Worm (Caenorhabditis elegans): Measurements from ENCODE around the gene F41B5.1.

The F41B5.1 gene

ce11 chrV:2259750-2260149 lies 4.4 kb downstream of the F41B5.1 start, which contains the start of gene nhr-182 (continued):
- no peak for TF ChIP-seq zip-4 (GFP tag; optimal IDR thresholded peaks at IDR 0.05)
- TF ChIP-seq ceh-82 (tag; optimal IDR thresholded peaks at IDR 0.05): no peak
- TF ChIP-seq grh-1 (GFP tag; IDR thresholded peaks at IDR 0.05): no peak
- TF ChIP-seq jun-1 (tag; optimal IDR thresholded peaks at IDR 0.05): no peak
- no peak for TF ChIP-seq hlh-17 (GFP tag; optimal IDR thresholded peaks at IDR 0.05; ENCODE audit: borderline replicate concordance)
- TF ChIP-seq sox-4 (tag; optimal IDR thresholded peaks at IDR 0.05): no peak
- TF ChIP-seq elt-3 (tag; optimal IDR thresholded peaks at IDR 0.05): peak in 1 of 6 experiments; percentile 6
- no peak for TF ChIP-seq aha-1 (tag; optimal IDR thresholded peaks at IDR 0.05)
- no peak for TF ChIP-seq nhr-76 (tag; optimal IDR thresholded peaks at IDR 0.05)
- TF ChIP-seq nhr-47 (tag; optimal IDR thresholded peaks at IDR 0.05): no peak
- no peak for TF ChIP-seq ces-1 (GFP tag; optimal IDR thresholded peaks at IDR 0.05)
- no peak for TF ChIP-seq ets-5 (GFP tag; IDR thresholded peaks at IDR 0.05)
- no peak for TF ChIP-seq hlh-4 (tag; optimal IDR thresholded peaks at IDR 0.05)
- no peak for TF ChIP-seq nhr-12 (tag; optimal IDR thresholded peaks at IDR 0.05)
- TF ChIP-seq dpl-1 (GFP tag; optimal IDR thresholded peaks at IDR 0.05): peak in 1 of 3 experiments; percentile 20
- TF ChIP-seq tlp-1 (tag; optimal IDR thresholded peaks at IDR 0.05): no peak
- TF ChIP-seq mdl-1 (tag; optimal IDR thresholded peaks at IDR 0.05): no peak
- TF ChIP-seq blmp-1 (tag; optimal IDR thresholded peaks at IDR 0.05): peak; percentile 61
- no peak for TF ChIP-seq sptf-1 (tag; optimal IDR thresholded peaks at IDR 0.05)

ce11 chrV:2260660-2261059 lies 5.3 kb downstream of the F41B5.1 start, which contains the start of gene F41B5.12:
TSS of gene F41B5.12 (plus strand) at chrV:2260960.
- no peak for TF ChIP-seq xbp-1 (tag; optimal IDR thresholded peaks at IDR 0.05)
- TF ChIP-seq Y116A8C.19 (tag; optimal IDR thresholded peaks at IDR 0.05; ENCODE audit: borderline replicate concordance): no peak
- TF ChIP-seq ztf-11 (tag; optimal IDR thresholded peaks at IDR 0.05): no peak
- TF ChIP-seq skn-1 (tag; optimal IDR thresholded peaks at IDR 0.05): no peak
- no peak for TF ChIP-seq blmp-1 (tag; optimal IDR thresholded peaks at IDR 0.05)
- no peak for TF ChIP-seq jun-1 (tag; optimal IDR thresholded peaks at IDR 0.05)
- no peak for TF ChIP-seq hpl-2 (GFP tag; optimal IDR thresholded peaks at IDR 0.05)
- TF ChIP-seq alr-1 (tag; optimal IDR thresholded peaks at IDR 0.05; ENCODE audit: borderline replicate concordance): no peak
- no peak for TF ChIP-seq nhr-90 (tag; optimal IDR thresholded peaks at IDR 0.05; ENCODE audit: poor library complexity)
- TF ChIP-seq sup-37 (GFP tag; optimal IDR thresholded peaks at IDR 0.05): no peak
- TF ChIP-seq snpc-4 (tag; optimal IDR thresholded peaks at IDR 0.05): no peak
- no peak for TF ChIP-seq hlh-4 (tag; optimal IDR thresholded peaks at IDR 0.05)

- TF ChIP-seq lin-35 (GFP tag; optimal IDR thresholded peaks at IDR 0.05) (peak in 1 of 2 experiments; percentile 19), fkh-8 (tag; optimal IDR thresholded peaks at IDR 0.05) (peak; percentile 10), efl-1 (optimal IDR thresholded peaks at IDR 0.05) (no peak), efl-1 (GFP tag; optimal IDR thresholded peaks at IDR 0.05 in 1 of 2) (peak in 1 of 2 experiments; percentile 37), tbx-2 (tag; optimal IDR thresholded peaks at IDR 0.05) (no peak), grh-1 (GFP tag; IDR thresholded peaks at IDR 0.05) (no peak), skn-1 (tag; optimal IDR thresholded peaks at IDR 0.05) (peak; percentile 46)
Observed at ce11 chrV:2264455-2264854, 9.1 kb downstream of the F41B5.1 start, which contains the start of gene nhr-183. TSS of gene nhr-183 (minus strand) at chrV:2264634.

- TF ChIP-seq vab-15 (tag; optimal IDR thresholded peaks at IDR 0.05) (no peak), efl-1 (optimal IDR thresholded peaks at IDR 0.05) (no peak), efl-1 (GFP tag; optimal IDR thresholded peaks at IDR 0.05 in 1 of 2) (peak in 1 of 2 experiments; percentile 88)
Observed at ce11 chrV:2264925-2265324, 9.6 kb downstream of the F41B5.1 start.

ce11 chrV:2266958-2267357 lies 11.6 kb downstream of the F41B5.1 start, which contains the start of gene nhr-275:
TSS of gene nhr-275 (minus strand) at chrV:2267058.
- no peak for TF ChIP-seq sup-37 (GFP tag; optimal IDR thresholded peaks at IDR 0.05)
- no peak for TF ChIP-seq lir-3 (tag; optimal IDR thresholded peaks at IDR 0.05; ENCODE audit: poor library complexity)
- TF ChIP-seq ets-5 (GFP tag; IDR thresholded peaks at IDR 0.05): no peak
- no peak for TF ChIP-seq hpl-2 (GFP tag; optimal IDR thresholded peaks at IDR 0.05)
- no peak for TF ChIP-seq unc-130 (tag; optimal IDR thresholded peaks at IDR 0.05)
- no peak for TF ChIP-seq egl-27 (tag; optimal IDR thresholded peaks at IDR 0.05)
- no peak for TF ChIP-seq fos-1 (tag; optimal IDR thresholded peaks at IDR 0.05)
- no peak for TF ChIP-seq nhr-20 (tag; optimal IDR thresholded peaks at IDR 0.05)
- no peak for TF ChIP-seq lin-35 (GFP tag; optimal IDR thresholded peaks at IDR 0.05)
- no peak for TF ChIP-seq unc-30 (tag; optimal IDR thresholded peaks at IDR 0.05)
- no peak for TF ChIP-seq nhr-90 (tag; optimal IDR thresholded peaks at IDR 0.05; ENCODE audit: poor library complexity)
- no peak for TF ChIP-seq ceh-90 (tag; optimal IDR thresholded peaks at IDR 0.05)
- no peak for TF ChIP-seq efl-3 (GFP tag; optimal IDR thresholded peaks at IDR 0.05)
- no peak for TF ChIP-seq C34B4.2 (tag; optimal IDR thresholded peaks at IDR 0.05)
- no peak for TF ChIP-seq fkh-4 (tag; optimal IDR thresholded peaks at IDR 0.05; ENCODE audit: borderline replicate concordance)
- TF ChIP-seq jun-1 (tag; optimal IDR thresholded peaks at IDR 0.05): no peak
